Fruit fly (Drosophila melanogaster) whole organism: ENCODE measurements around the gene CG16825.

Experiments used
- CG8478 ChIP-seq: fragments of >200 bp; optimal IDR thresholded peaks from 2 replicates; lab custom pipeline; 2018; ENCODE audit warnings: inconsistent platforms
- Dll ChIP-seq: fragments of >200 bp; optimal IDR thresholded peaks from 2 replicates; lab custom pipeline; 2017
- EcR ChIP-seq, 2 experiments: fragments of >200 bp; optimal IDR thresholded peaks; 2 replicates each; lab custom pipeline; 2017; ENCODE audit warnings: missing biosample characterization in 2 of 2, missing genetic modification characterization in 2 of 2, missing genetic modification reagents in 2 of 2
- pan ChIP-seq: fragments of >200 bp; optimal IDR thresholded peaks from 2 replicates; lab custom pipeline; 2017
- psq ChIP-seq: fragments of >200 bp; optimal IDR thresholded peaks from 2 replicates; lab custom pipeline; 2017
- usp ChIP-seq: fragments of >200 bp; optimal IDR thresholded peaks from 2 replicates; lab custom pipeline; 2017; ENCODE audit warnings: missing biosample characterization, missing genetic modification characterization, mixed read lengths

The CG16825 gene

DNA sequence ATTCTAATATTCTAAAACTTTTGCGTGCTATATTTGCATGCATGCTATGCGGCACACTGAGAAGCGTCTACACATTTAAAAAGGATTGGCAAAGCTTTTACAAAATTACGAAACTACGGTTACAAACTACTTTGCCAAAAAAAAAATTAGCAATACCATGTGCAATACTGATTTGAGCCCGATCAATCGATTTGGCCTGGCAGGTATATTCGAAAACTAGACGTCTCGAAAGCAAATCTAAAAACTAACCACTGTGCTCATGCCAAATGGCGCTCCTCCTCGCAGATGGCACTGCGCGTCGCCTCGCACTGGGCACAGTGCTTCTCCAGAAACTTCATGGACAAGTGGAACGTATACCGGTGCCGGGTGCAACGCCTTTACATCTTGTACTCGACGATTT lies at the start of gene CG16825:
Gene CG16825, plus strand, starts transcription at position 301 of the 400 bp plus-strand sequence.
- TF ChIP-seq CG8478 (lab: Kevin White, UChicago), result no peak
- TF ChIP-seq pan (lab: Kevin White, UChicago), result no peak
- TF ChIP-seq EcR (GFP tag; optimal IDR thresholded peaks at IDR 0.05; lab: Kevin White, UChicago), result no peak
- TF ChIP-seq psq (lab: Kevin White, UChicago), result no peak
- no peak for TF ChIP-seq usp (GFP tag; lab: Kevin White, UChicago)
- TF ChIP-seq Dll, result no peak

dm6 chr2L:13257177-13257576 lies 47.4 kb upstream of the CG16825 start, which contains the start of gene Naa20B:
Gene Naa20B, plus strand, starts transcription at chr2L:13257477.
- no peak for TF ChIP-seq EcR (GFP tag; optimal IDR thresholded peaks at IDR 0.05; lab: Kevin White, UChicago)
- TF ChIP-seq pan (lab: Kevin White, UChicago), result no peak
- TF ChIP-seq usp (GFP tag; lab: Kevin White, UChicago), result no peak
- TF ChIP-seq psq (lab: Kevin White, UChicago), result no peak
- no peak for TF ChIP-seq Dll
- TF ChIP-seq CG8478 (lab: Kevin White, UChicago), result no peak

- TF ChIP-seq usp (GFP tag; lab: Kevin White, UChicago) (no peak), psq (lab: Kevin White, UChicago) (no peak), pan (lab: Kevin White, UChicago) (no peak), CG8478 (lab: Kevin White, UChicago) (no peak), EcR (GFP tag; optimal IDR thresholded peaks at IDR 0.05; lab: Kevin White, UChicago) (no peak), Dll (no peak)
Measured at dm6 chr2L:13258702-13259101, 45.9 kb upstream of the CG16825 start.

dm6 chr2L:13259643-13260042 lies 44.9 kb upstream of the CG16825 start, which contains the start of gene CG31730:
Gene CG31730, minus strand, starts transcription at chr2L:13259743.
- TF ChIP-seq Dll (no peak), psq (lab: Kevin White, UChicago) (no peak)

dm6 chr2L:13260740-13261139 lies 43.8 kb upstream of the CG16825 start, which contains the start of gene CG44085:
Gene CG44085, plus strand, starts transcription at chr2L:13261008.
- TF ChIP-seq psq (lab: Kevin White, UChicago), result no peak
- TF ChIP-seq Dll, result no peak
- no peak for TF ChIP-seq usp (GFP tag; lab: Kevin White, UChicago)
- no peak for TF ChIP-seq pan (lab: Kevin White, UChicago)

- no peak for TF ChIP-seq Dll
- no peak for TF ChIP-seq EcR (GFP tag; optimal IDR thresholded peaks at IDR 0.05; lab: Kevin White, UChicago)
- no peak for TF ChIP-seq psq (lab: Kevin White, UChicago)
- TF ChIP-seq usp (GFP tag; lab: Kevin White, UChicago), result no peak
- no peak for TF ChIP-seq pan (lab: Kevin White, UChicago)
- no peak for TF ChIP-seq CG8478 (lab: Kevin White, UChicago)
Measured at dm6 chr2L:13265776-13266175, 38.8 kb upstream of the CG16825 start, which contains the start of gene CG31848. Gene CG31848, minus strand, starts transcription at chr2L:13265876.

DNA sequence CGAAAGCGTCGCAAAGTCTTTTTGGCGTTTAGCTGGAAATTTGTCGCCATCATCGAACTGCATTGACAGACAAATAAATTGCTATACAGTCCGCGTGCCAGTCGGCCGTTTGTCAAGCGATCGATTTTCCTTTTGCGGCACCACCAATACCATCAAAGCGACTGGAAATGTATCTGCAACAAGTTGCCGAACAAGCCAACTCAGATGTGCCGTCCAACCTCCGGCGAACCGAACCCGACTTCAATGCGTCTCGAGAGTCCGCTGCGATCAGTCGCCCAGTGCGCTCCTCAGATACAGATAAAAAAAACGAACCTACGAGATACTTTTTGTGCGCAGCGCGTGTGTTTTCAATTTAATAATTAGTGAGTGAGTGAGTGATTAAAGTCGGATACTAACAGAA lies 38.0 kb upstream of the CG16825 start:
- TF ChIP-seq CG8478 (lab: Kevin White, UChicago) (no peak), pan (lab: Kevin White, UChicago) (no peak), psq (lab: Kevin White, UChicago) (no peak), EcR (GFP tag; optimal IDR thresholded peaks at IDR 0.05; lab: Kevin White, UChicago) (no peak), usp (GFP tag; lab: Kevin White, UChicago) (no peak), Dll (no peak)

DNA sequence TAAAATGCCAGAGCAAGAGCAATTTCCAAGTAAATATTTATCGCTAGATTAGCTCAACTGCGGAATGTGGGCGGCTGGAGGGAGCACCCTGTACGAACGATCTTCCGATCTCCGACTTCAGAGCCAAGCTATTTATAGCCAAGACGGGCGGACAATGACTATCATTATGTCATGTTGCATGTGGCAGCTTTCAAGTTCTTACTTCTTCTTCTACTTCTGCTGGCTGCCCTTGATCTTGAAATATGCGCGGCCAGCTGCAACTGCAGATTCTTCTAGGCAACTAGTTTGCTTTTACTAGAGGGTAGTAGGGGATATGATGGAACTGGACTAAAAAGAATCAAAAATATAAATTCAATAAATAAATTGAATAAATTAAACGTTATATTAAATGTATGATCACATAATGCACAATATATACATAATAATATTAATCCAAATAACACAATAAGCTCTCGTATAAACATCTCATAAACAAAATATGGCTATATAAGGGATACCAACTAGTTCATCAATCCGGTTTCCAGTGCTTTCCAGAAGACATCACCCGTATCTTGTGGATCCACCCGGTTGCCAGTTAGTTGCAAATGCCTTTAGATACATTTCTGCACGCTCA lies 36.4 kb upstream of the CG16825 start:
- TF ChIP-seq CG8478 (lab: Kevin White, UChicago), result no peak
- TF ChIP-seq Dll, result no peak
- TF ChIP-seq EcR (GFP tag; optimal IDR thresholded peaks at IDR 0.05; lab: Kevin White, UChicago), result no peak
- TF ChIP-seq pan (lab: Kevin White, UChicago), result no peak
- no peak for TF ChIP-seq usp (GFP tag; lab: Kevin White, UChicago)
- no peak for TF ChIP-seq psq (lab: Kevin White, UChicago)

dm6 chr2L:13272541-13272940 lies 32.0 kb upstream of the CG16825 start:
- TF ChIP-seq CG8478 (lab: Kevin White, UChicago), result no peak
- TF ChIP-seq pan (lab: Kevin White, UChicago), result no peak
- TF ChIP-seq psq (lab: Kevin White, UChicago), result no peak
- TF ChIP-seq usp (GFP tag; lab: Kevin White, UChicago), result no peak
- no peak for TF ChIP-seq Dll

DNA sequence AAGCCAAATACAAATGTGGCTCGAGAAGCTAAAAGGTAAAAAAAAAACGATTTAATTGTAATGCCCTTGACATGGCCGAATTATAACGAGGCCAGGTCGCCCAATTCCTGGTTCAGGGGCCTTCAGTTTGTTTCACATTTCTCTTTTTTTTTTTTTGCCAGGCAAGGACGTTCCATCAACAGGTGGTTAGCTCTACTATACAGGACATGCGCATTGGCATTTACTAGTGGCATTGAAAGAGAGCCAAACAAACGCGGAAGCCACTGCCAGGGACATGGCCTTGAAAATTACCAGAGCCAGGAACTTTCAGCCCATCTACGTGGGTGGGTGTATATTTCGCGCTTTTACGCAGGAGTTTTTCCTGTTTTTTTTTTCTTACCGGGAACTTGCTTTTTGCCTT lies 18.8 kb upstream of the CG16825 start:
- no peak for TF ChIP-seq pan (lab: Kevin White, UChicago)
- no peak for TF ChIP-seq usp (GFP tag; lab: Kevin White, UChicago)
- no peak for TF ChIP-seq psq (lab: Kevin White, UChicago)
- TF ChIP-seq CG8478 (lab: Kevin White, UChicago), result no peak
- TF ChIP-seq Dll, result no peak
- no peak for TF ChIP-seq EcR (GFP tag; optimal IDR thresholded peaks at IDR 0.05; lab: Kevin White, UChicago)

DNA sequence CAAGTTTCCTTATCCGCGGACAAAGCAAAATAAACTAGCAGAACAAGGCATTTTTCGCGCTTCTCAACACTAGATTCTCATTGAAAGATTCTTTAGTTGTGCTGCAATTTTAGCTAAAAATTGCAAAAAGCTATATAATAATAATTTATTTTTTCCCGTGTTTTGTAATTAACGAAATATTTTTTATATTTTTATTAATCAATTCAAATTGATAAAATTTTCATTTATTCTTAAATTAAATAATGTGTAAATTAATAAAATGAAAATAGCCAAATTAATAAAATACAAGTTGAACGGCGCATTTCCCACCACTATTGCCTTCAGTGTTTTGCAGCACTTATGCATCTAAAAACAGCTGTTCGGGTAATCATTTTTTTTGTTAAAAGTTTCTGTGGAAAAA lies 18.1 kb upstream of the CG16825 start, which contains the start of the genes Drep4 and Uvrag:
Gene Drep4, minus strand, starts transcription at position 7 of the 400 bp plus-strand sequence.
Gene Uvrag, plus strand, starts transcription at position 322 of the 400 bp plus-strand sequence.
- TF ChIP-seq Dll, result no peak
- TF ChIP-seq CG8478 (lab: Kevin White, UChicago), result no peak
- no peak for TF ChIP-seq EcR (GFP tag; optimal IDR thresholded peaks at IDR 0.05; lab: Kevin White, UChicago)
- no peak for TF ChIP-seq usp (GFP tag; lab: Kevin White, UChicago)
- TF ChIP-seq pan (lab: Kevin White, UChicago), result no peak
- no peak for TF ChIP-seq psq (lab: Kevin White, UChicago)

DNA sequence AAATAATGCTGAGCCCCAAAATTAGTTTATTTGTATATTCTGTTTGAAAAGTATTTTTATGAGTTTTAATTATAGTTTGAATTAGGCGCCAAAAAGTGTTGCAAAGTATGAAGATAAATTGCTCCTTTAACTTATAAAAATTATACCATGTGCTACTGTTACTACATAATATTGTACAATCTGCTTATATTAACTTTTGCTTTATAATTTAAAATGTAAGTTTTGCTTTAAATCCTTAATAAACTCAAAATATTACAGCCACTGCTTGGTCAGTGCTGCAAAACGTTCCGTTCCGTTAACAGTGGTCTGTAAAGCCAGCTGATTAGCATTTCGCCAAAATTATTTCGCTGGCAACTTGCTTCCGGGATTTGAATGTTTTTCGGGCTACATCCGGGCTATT lies 14.9 kb upstream of the CG16825 start, which contains the start of gene CG31729:
Gene CG31729, plus strand, starts transcription at position 309 of the 400 bp plus-strand sequence.
- TF ChIP-seq pan (lab: Kevin White, UChicago) (no peak), Dll (no peak), CG8478 (lab: Kevin White, UChicago) (no peak), psq (lab: Kevin White, UChicago) (no peak), usp (GFP tag; lab: Kevin White, UChicago) (no peak), EcR (GFP tag; optimal IDR thresholded peaks at IDR 0.05; lab: Kevin White, UChicago) (no peak)
